Fruit fly (Drosophila melanogaster) whole organism, larva: Measurements from ENCODE around the gene scyl.
A peak's percentile ranks its signal among the peaks of the same experiment; 100 is the strongest.

Experiments used
- noc ChIP-seq: fragments of 200-800 bp; sonication (Bioruptor generic); optimal IDR thresholded peaks from 3 replicates; lab custom pipeline; 2019; ENCODE audit warnings: missing biosample characterization, mild to moderate bottlenecking, missing genetic modification characterization, moderate library complexity

scyl gene

DNA sequence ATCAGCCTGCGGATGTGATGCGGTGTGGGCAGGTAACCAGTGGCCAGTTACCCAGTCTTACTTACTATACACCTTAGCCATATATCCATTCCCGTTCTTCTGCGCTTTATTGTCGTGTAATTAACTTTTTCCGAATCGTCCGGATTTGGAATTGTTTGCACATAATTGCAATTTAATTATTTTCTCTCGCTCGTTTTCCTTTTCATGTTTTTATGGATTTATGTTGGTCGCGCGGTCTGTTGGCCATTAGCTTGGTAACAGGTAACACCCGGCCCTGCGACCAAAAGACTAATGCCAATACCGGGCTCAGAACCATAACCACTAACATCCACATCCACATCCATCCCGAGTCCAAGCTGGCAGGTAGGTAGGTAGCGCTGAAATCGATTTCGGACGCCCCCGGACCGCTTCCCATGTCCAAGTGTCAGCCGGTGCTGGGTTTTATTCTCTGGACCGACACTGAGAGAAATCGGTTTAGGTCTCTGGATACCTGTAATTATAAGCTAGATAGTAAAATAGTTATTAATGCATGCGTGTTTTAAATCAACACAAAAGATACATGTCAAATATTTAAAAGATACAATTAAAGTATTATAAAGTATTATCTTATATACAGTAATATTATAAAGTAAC lies 14.9 kb upstream of the scyl start:
- TF ChIP-seq noc = no peak

DNA sequence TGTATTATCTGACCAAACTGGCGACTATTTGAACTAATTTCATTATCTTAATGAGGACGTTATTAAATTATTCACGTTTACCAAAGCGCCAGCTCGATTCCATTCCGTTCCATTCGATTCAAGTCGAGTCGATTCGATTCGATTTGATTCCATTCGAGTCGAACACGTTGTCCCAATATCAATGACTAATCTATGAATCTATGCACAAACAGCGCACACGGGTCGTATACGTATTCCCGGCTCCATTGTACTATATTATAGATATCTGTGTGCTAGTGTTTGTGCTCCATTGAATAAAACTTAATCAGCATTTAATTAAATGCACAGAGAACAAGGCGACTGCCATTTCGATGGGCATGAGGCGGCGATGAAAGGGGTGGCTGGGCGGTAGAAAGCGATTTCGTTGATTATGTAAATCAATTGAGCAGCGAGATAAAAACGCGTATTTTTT lies 12.9 kb upstream of the scyl start:
- TF ChIP-seq noc = peak; percentile 59

- no peak for TF ChIP-seq noc
Observed at dm6 chr3L:11241949-11242348, 10.2 kb upstream of the scyl start.

dm6 chr3L:11242410-11243291 lies 9.5 kb upstream of the scyl start:
- TF ChIP-seq noc = no peak

DNA sequence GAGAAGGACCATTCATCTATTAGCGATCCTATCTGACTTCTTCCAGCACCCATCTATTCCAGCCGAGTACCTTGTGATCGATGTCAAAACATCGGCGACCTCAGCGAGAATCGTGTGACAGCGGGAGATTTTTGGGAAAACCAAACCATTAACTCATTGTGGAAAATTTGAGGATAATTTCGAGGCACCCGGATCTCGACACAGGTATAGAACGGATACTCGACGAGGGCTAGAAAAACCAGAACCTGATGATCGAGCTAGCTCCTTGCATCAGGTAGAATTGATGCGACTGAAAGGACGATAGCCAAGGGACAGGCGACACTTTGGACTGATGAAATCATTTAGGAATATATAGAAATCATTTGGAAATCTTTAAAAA lies 8.8 kb upstream of the scyl start:
- no peak for TF ChIP-seq noc

DNA sequence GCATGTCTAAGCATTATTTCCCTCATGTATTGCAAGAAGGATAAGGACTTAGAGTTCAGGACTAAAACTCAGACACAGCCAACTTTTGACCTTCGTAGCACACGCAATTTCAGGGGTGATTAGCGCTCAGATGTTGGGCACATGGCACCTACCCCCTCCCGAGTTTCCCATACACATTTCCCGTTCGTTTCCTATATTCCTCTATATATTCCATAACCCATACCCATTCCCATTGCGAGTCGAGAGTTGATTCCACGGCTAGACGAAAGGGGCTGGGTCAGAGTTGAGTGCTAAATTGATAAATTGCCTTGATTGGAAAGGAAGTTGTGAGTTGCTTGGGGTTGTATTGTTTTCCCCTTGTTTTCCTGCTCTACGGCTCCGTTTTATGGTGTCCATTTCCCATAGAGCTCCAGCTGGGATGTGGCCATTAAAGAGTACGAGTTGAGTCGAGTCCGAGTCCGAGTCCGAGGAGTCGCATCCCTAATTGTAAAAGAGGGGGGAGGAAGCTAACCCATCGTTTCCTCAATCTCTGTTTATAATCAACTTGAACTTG lies 8.0 kb upstream of the scyl start:
- no peak for TF ChIP-seq noc

DNA sequence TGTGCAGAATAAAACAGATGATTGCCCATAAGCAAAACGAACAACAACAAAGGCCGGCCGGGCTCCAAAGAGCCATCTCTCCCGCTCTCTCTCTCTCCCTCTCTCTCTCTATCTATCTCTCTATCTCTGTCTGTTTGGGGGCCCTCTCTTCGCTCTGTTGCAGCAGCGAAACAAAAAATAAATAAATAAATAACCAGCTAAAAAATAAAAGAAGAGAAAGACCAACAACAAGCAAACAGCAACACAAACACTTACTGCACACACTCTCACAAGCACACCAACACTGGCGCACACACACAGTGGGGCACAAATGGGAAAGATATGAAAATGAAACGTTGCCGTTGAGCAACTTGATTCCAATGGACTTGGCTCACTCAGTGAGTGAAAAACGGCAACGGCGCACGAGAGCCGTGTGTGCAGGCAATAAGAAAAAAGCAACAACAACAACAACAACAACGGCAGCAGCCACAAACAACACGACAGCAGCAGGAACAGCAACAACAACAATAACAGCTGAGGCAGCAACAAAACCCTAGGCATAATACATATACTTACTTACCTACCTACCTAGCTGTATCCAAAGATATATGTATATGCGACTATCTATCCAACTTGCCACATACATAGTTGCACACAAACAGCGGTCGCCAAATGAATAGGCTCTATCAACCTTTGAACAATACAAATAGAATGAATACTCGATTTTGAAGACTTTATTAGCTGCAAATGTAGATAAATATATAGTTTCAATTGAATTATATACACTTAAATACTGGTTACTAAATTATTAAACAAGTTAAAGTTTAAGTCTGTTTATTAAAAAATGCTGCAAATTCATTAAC lies 5.8 kb upstream of the scyl start:
- no peak for TF ChIP-seq noc

DNA sequence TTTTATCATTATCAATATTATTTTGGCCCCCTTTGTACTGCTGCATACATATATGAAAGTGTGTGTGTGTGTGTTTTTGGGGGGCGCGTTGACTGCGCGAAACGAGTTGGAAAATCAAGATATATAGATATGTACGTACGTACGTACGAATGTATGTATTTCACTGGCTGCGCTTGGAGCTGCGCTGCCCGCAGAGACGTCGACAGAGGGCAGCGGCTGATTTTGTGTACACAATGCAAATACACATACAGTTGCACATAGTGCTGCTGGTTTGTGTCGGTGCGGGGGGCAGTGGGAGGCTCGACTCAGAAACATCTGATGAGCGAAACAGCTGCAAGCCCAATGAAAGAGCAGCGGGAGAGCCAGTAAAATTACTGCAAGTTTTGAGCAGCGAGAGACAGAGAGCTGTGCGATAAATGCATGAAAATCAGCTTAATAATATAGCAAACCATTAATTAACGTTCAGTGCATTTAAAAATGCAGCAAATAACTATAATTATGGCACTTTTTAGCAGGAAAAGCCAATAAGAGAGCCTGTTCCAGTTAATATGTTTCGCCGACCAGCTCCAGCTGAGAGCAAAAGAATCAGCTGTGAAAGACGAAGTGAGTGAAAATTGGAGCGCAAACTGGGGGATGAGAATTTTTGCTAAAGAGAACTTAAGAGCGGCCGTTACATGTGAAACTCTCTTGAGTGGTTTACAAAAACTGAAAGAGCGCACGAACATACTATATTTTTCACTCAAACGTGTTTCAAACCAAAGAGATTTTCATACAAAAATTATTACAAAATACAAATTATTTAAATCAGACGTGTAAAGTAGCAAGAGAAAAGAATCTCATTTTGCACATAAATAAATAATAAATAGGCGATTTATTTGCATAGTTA lies 4.5 kb upstream of the scyl start:
- peak; percentile 1 for TF ChIP-seq noc

DNA sequence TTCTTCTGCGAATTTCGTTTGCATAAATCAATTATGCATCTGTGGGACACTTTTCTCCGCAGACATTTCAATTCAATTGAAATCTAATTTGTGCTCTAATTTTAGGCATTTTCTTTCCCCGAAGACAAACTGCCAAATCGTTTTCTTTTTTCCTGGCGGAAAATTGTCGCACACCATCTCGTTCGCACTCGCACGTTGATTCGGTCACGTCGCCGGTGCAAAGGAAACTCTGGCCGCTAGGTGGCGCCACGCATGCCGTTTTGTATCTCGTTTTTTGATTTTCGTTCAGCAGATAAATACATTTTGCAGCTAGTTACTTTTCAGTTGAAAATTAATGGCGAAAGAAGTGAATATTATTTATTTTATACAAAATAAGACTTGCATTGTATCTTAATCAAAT lies 3.8 kb upstream of the scyl start:
- TF ChIP-seq noc = no peak

DNA sequence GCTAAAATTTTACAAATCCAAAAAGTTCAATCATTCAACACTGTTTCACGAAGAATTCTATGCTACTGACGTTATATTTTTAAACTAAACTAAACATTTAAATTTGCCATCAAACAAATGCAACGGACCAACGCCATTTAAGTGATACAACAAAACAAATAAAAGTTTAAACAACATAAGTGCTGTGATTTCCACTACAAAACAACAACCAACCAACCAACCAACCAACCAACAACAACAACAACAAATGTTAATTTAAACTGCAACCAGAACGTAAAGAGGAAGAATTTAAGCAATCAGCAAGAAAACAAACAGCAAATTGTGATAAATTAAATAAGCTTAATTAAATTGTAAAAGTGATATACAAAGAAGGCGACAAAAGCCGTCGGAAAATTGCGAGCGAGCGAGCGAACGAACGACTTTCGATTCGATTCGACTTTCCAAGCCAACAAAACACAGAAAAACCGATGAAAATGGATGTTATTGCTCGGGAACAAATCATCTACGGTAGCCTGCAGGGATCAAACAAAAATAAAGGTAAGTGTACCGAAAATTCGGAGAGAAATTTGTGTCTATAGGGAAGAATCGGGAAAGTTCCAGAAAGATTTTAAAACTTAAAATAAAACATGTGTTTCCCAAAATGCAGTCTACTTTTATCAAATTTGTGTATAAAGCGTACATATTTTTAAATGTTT lies 464 bp downstream of the scyl start:
- no peak for TF ChIP-seq noc

DNA sequence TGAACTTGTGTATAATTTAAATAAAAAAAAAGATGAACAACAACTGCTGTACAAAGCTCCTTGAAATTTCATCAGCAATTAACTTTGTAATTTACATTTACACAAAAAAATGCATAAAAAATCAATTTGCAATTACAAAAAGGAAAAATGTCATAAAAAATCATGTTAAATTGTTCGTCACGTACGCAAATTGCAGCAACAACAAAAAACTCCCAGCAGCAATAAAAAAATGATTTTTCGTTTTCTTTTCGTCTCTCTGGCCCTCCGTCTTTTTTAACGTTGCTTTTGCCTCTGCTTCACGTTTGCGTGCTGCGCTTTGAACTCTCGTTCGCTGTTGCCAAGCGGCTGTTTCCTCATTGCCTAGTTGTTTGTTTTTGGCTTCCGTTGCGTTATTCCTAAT lies 1.0 kb downstream of the scyl start:
- TF ChIP-seq noc = no peak

DNA sequence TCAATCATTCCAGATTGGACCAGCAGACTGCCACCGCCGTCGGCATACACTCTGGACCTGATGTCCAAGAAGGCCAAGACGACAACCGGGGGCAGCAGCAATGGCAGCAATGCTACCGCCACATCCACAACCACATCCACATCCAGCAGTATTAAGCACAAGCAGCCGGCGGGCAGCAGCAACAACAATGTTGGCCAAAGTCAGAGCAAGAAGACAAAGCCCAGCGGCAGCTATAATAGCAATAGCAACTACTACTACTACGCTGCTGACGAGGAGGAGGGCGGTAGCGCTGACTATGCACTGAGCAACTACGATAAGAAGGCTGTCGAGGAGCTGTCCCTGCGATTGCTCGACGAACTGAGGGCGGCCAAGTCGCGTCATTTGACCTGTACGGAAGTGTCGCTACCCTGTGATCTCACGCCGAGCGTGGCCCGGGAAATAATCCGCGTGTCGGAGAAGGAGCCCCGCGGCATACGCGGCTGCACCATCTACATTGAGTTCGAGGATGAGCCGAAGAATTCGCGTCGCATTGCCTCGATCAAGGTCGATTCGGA lies 1.7 kb downstream of the scyl start:
- no peak for TF ChIP-seq noc

dm6 chr3L:11254470-11255185 lies 2.5 kb downstream of the scyl start:
- TF ChIP-seq noc = no peak
